Fruit fly (Drosophila melanogaster) whole organism, embryonic: ENCODE measurements around the gene Cpr11B.

Experiments
- Antp ChIP-seq: fragments of 200-800 bp; sonication (Bioruptor generic); optimal IDR thresholded peaks from 3 replicates; lab custom pipeline; 2016; ENCODE audit warnings: missing biosample characterization, missing genetic modification characterization
- Atf3 ChIP-seq: fragments of 200-800 bp; sonication (Bioruptor generic); optimal IDR thresholded peaks from 3 replicates; lab custom pipeline; 2016; ENCODE audit warnings: missing biosample characterization, missing genetic modification characterization
- B-H1 ChIP-seq: fragments of 200-800 bp; sonication (Bioruptor generic); IDR thresholded peaks from 3 replicates; pipeline ENCODE4 v1.3.6; 2022; ENCODE audit warnings: missing biosample characterization, missing genetic modification characterization
- B-H2 ChIP-seq: fragments of 200-800 bp; sonication (Bioruptor generic); optimal IDR thresholded peaks from 2 replicates; lab custom pipeline; 2018; ENCODE audit warnings: missing biosample characterization, mild to moderate bottlenecking, missing genetic modification characterization
- Blimp-1 ChIP-seq: fragments of 200-800 bp; sonication (Bioruptor generic); optimal IDR thresholded peaks from 3 replicates; lab custom pipeline; 2018; ENCODE audit warnings: missing biosample characterization, missing genetic modification characterization, mild to moderate bottlenecking, moderate library complexity, missing genetic modification reagents
- CG11085 ChIP-seq: fragments of 200-800 bp; sonication (Bioruptor generic); IDR thresholded peaks from 2 replicates; pipeline ENCODE4 v1.3.6; 2022; ENCODE audit warnings: missing biosample characterization, missing genetic modification characterization
- CG11247 ChIP-seq: fragments of 200-800 bp; sonication (Bioruptor generic); IDR thresholded peaks from 2 replicates; pipeline ENCODE4 v1.3.6; 2022; ENCODE audit warnings: missing biosample characterization, missing genetic modification characterization
- CG11456 ChIP-seq: fragments of 200-800 bp; sonication (Bioruptor generic); IDR thresholded peaks from 3 replicates; pipeline ENCODE4 v1.3.6; 2022; ENCODE audit warnings: missing biosample characterization, missing genetic modification characterization
- CG13123 ChIP-seq: fragments of 200-800 bp; sonication (Bioruptor generic); optimal IDR thresholded peaks from 2 replicates; lab custom pipeline; 2016; ENCODE audit warnings: missing biosample characterization, missing genetic modification characterization
- CG14014 ChIP-seq: fragments of 200-800 bp; sonication (Bioruptor generic); IDR thresholded peaks from 2 replicates; pipeline ENCODE4 v1.3.6; 2022; ENCODE audit warnings: missing biosample characterization, missing genetic modification characterization
- CG15601 ChIP-seq: fragments of 200-800 bp; sonication (Bioruptor generic); optimal IDR thresholded peaks from 3 replicates; lab custom pipeline; 2019; ENCODE audit warnings: missing biosample characterization, mild to moderate bottlenecking, missing genetic modification characterization, moderate library complexity
- CG17328 ChIP-seq: fragments of 200-800 bp; sonication (Bioruptor generic); IDR thresholded peaks from 2 replicates; pipeline ENCODE4 v1.3.6; 2022; ENCODE audit warnings: missing biosample characterization, missing genetic modification characterization
- CG31224 ChIP-seq: fragments of 200-800 bp; sonication (Bioruptor generic); IDR thresholded peaks from 2 replicates; pipeline ENCODE4 v1.3.6; 2022; ENCODE audit warnings: missing biosample characterization, missing genetic modification characterization
- CG34224 ChIP-seq: fragments of 200-800 bp; sonication (Bioruptor generic); IDR thresholded peaks from 3 replicates; pipeline ENCODE4 v1.3.6; 2022; ENCODE audit warnings: missing biosample characterization, missing genetic modification characterization; ENCODE audit not compliant: partially characterized antibody
- CG34422 ChIP-seq: fragments of 200-800 bp; sonication (Bioruptor generic); IDR thresholded peaks from 3 replicates; pipeline ENCODE4 v1.3.6; 2022; ENCODE audit warnings: missing biosample characterization, missing genetic modification characterization
- CG4820 ChIP-seq: fragments of 200-800 bp; sonication (Bioruptor generic); optimal IDR thresholded peaks from 3 replicates; lab custom pipeline; 2016; ENCODE audit warnings: missing biosample characterization, missing genetic modification characterization
- D19A ChIP-seq: fragments of 200-800 bp; optimal IDR thresholded peaks from 3 replicates; lab custom pipeline; 2019; ENCODE audit warnings: missing biosample characterization, mild to moderate bottlenecking, missing genetic modification characterization, moderate library complexity
- Dp ChIP-seq: fragments of 200-800 bp; sonication (Bioruptor generic); optimal IDR thresholded peaks from 2 replicates; lab custom pipeline; 2018; ENCODE audit warnings: missing biosample characterization, mild to moderate bottlenecking, missing genetic modification characterization, moderate library complexity
- Ets97D ChIP-seq: fragments of 200-800 bp; sonication (Bioruptor generic); optimal IDR thresholded peaks from 3 replicates; lab custom pipeline; 2016; ENCODE audit warnings: missing biosample characterization, missing genetic modification characterization
- Fer3 ChIP-seq: fragments of 200-800 bp; sonication (Bioruptor generic); optimal IDR thresholded peaks from 2 replicates; lab custom pipeline; 2018; ENCODE audit warnings: missing biosample characterization, mild to moderate bottlenecking, missing genetic modification characterization, moderate library complexity
- Gsc ChIP-seq: fragments of 200-800 bp; sonication (Bioruptor generic); IDR thresholded peaks from 2 replicates; pipeline ENCODE4 v1.3.6; 2022; ENCODE audit warnings: missing biosample characterization, missing genetic modification characterization
- HmgZ ChIP-seq: fragments of 200-800 bp; sonication (Bioruptor generic); optimal IDR thresholded peaks from 2 replicates; lab custom pipeline; 2018; ENCODE audit warnings: missing biosample characterization, mild to moderate bottlenecking, missing genetic modification characterization
- Hmr ChIP-seq: fragments of 200-800 bp; sonication (Bioruptor generic); optimal IDR thresholded peaks from 3 replicates; lab custom pipeline; 2017; ENCODE audit warnings: mild to moderate bottlenecking, missing biosample characterization, missing genetic modification reagents, missing genetic modification characterization
- MTF-1 ChIP-seq: fragments of 200-800 bp; sonication (Bioruptor generic); optimal IDR thresholded peaks from 2 replicates; lab custom pipeline; 2018; ENCODE audit warnings: missing biosample characterization, mild to moderate bottlenecking, missing genetic modification characterization, borderline replicate concordance
- Mrtf ChIP-seq: fragments of 200-800 bp; sonication (Bioruptor generic); IDR thresholded peaks from 3 replicates; pipeline ENCODE4 v1.3.6; 2022; ENCODE audit warnings: missing biosample characterization, missing genetic modification characterization
- NC2β ChIP-seq: fragments of 200-800 bp; sonication (Bioruptor generic); optimal IDR thresholded peaks from 2 replicates; lab custom pipeline; 2016; ENCODE audit warnings: missing biosample characterization, missing genetic modification characterization
- Nf-YB ChIP-seq: fragments of 200-800 bp; sonication (Bioruptor generic); optimal IDR thresholded peaks from 3 replicates; lab custom pipeline; 2019; ENCODE audit warnings: missing biosample characterization, mild to moderate bottlenecking, missing genetic modification characterization, moderate library complexity
- Poxn ChIP-seq: fragments of 200-800 bp; sonication (Bioruptor generic); IDR thresholded peaks from 2 replicates; pipeline ENCODE4 v1.3.6; 2022; ENCODE audit warnings: missing biosample characterization, missing genetic modification characterization
- Sry-β ChIP-seq: fragments of 200-800 bp; sonication (Bioruptor generic); optimal IDR thresholded peaks from 2 replicates; lab custom pipeline; 2018; ENCODE audit warnings: missing biosample characterization, mild to moderate bottlenecking, missing genetic modification characterization, moderate library complexity
- Sry-δ ChIP-seq: fragments of 200-800 bp; sonication (Bioruptor generic); optimal IDR thresholded peaks from 2 replicates; lab custom pipeline; 2016; ENCODE audit warnings: missing biosample characterization, missing genetic modification characterization
- TFAM ChIP-seq: fragments of 200-800 bp; sonication (Bioruptor generic); optimal IDR thresholded peaks from 2 replicates; lab custom pipeline; 2017; ENCODE audit warnings: missing biosample characterization, missing genetic modification characterization, inconsistent platforms
- Usf ChIP-seq: fragments of 200-800 bp; sonication (Bioruptor generic); optimal IDR thresholded peaks from 2 replicates; lab custom pipeline; 2017; ENCODE audit warnings: missing genotype, missing biosample characterization, missing genetic modification characterization
- ato ChIP-seq: fragments of 200-800 bp; sonication (Bioruptor generic); IDR thresholded peaks from 2 replicates; pipeline ENCODE4 v1.3.6; 2022; ENCODE audit warnings: missing biosample characterization, missing genetic modification characterization; ENCODE audit not compliant: partially characterized antibody
- br ChIP-seq: fragments of >200 bp; optimal IDR thresholded peaks from 2 replicates; lab custom pipeline; 2017
- dimm ChIP-seq: fragments of 200-800 bp; sonication (Bioruptor generic); IDR thresholded peaks from 2 replicates; pipeline ENCODE4 v1.3.6; 2022; ENCODE audit warnings: missing biosample characterization, missing genetic modification characterization
- emc ChIP-seq: fragments of 200-800 bp; sonication (Bioruptor generic); optimal IDR thresholded peaks from 2 replicates; lab custom pipeline; 2016; ENCODE audit warnings: missing biosample characterization, missing genetic modification characterization
- en ChIP-seq: fragments of 200-800 bp; sonication (Bioruptor generic); optimal IDR thresholded peaks from 2 replicates; lab custom pipeline; 2016; ENCODE audit warnings: missing biosample characterization, missing genetic modification characterization
- fd102C ChIP-seq: fragments of 200-800 bp; sonication (Bioruptor generic); optimal IDR thresholded peaks from 2 replicates; lab custom pipeline; 2018; ENCODE audit warnings: missing biosample characterization, mild to moderate bottlenecking, missing genetic modification characterization, moderate library complexity
- gem ChIP-seq: fragments of 200-800 bp; sonication (Bioruptor generic); optimal IDR thresholded peaks from 2 replicates; lab custom pipeline; 2019; ENCODE audit warnings: missing biosample characterization, mild to moderate bottlenecking, missing genetic modification characterization, moderate library complexity
- lbe ChIP-seq: fragments of 200-800 bp; sonication (Bioruptor generic); optimal IDR thresholded peaks from 2 replicates; lab custom pipeline; 2016; ENCODE audit warnings: missing biosample characterization, mild to moderate bottlenecking, missing genetic modification characterization
- luna ChIP-seq: fragments of 200-800 bp; sonication (Bioruptor generic); optimal IDR thresholded peaks from 2 replicates; lab custom pipeline; 2016; ENCODE audit warnings: missing biosample characterization, missing genetic modification characterization
- nau ChIP-seq: fragments of 200-800 bp; sonication (Bioruptor generic); optimal IDR thresholded peaks from 3 replicates; lab custom pipeline; 2017; ENCODE audit warnings: missing biosample characterization, mild to moderate bottlenecking, missing genetic modification characterization, missing genetic modification reagents
- org-1 ChIP-seq: fragments of 200-800 bp; sonication (Bioruptor generic); optimal IDR thresholded peaks from 2 replicates; lab custom pipeline; 2017; ENCODE audit warnings: missing biosample characterization, missing genetic modification characterization
- pho ChIP-seq: fragments of 200-800 bp; sonication (Bioruptor generic); optimal IDR thresholded peaks from 2 replicates; lab custom pipeline; 2016; ENCODE audit warnings: missing biosample characterization, missing genetic modification characterization
- pita ChIP-seq: fragments of 200-800 bp; sonication (Bioruptor generic); optimal IDR thresholded peaks from 2 replicates; lab custom pipeline; 2017; ENCODE audit warnings: missing biosample characterization, mild to moderate bottlenecking, missing genetic modification characterization
- pum ChIP-seq: fragments of 200-800 bp; sonication (Bioruptor generic); optimal IDR thresholded peaks from 2 replicates; lab custom pipeline; 2016; ENCODE audit warnings: missing biosample characterization, missing genetic modification characterization
- sob ChIP-seq: fragments of 200-800 bp; sonication (Bioruptor generic); IDR thresholded peaks from 2 replicates; pipeline ENCODE4 v1.3.6; 2022; ENCODE audit warnings: missing biosample characterization, missing genetic modification characterization
- tgo ChIP-seq: fragments of 200-800 bp; sonication (Bioruptor generic); IDR thresholded peaks from 3 replicates; pipeline ENCODE4 v1.3.6; 2022; ENCODE audit warnings: missing biosample characterization, missing genetic modification characterization
- tll ChIP-seq, 2 experiments: fragments of 200-800 bp in 1 of 2; fragments of >200 bp in 1 of 2; sonication (Bioruptor generic) in 1 of 2; optimal IDR thresholded peaks; 2 replicates each; lab custom pipeline; 2017 to 2019; ENCODE audit warnings: missing biosample characterization in 2 of 2, missing genetic modification characterization in 2 of 2, mild to moderate bottlenecking in 1 of 2, moderate library complexity in 1 of 2
- tna ChIP-seq: fragments of 200-800 bp; sonication (Bioruptor generic); IDR thresholded peaks from 2 replicates; pipeline ENCODE4 v1.3.6; 2022; ENCODE audit warnings: missing biosample characterization, missing genetic modification characterization; ENCODE audit not compliant: partially characterized antibody
- tx ChIP-seq: fragments of 200-800 bp; sonication (Bioruptor generic); optimal IDR thresholded peaks from 2 replicates; lab custom pipeline; 2016; ENCODE audit warnings: missing biosample characterization, missing genetic modification characterization

Gene Cpr11B

dm6 chrX:12579506-12579999 is 26.6 kb downstream of the Cpr11B start (continued):
- peak; percentile 91 for TF ChIP-seq B-H2
- peak; percentile 97 for TF ChIP-seq Hmr (GFP tag; lab: Kevin White, UChicago)
- peak; percentile 87 for TF ChIP-seq CG31224 (GFP tag; lab: Robert Waterston, UW)
- peak; percentile 0 for TF ChIP-seq Dp
- TF ChIP-seq TFAM (GFP tag; lab: Kevin White, UChicago), result peak; percentile 70
- TF ChIP-seq HmgZ (tag; lab: Kevin White, UChicago), result peak; percentile 96
- TF ChIP-seq pho (GFP tag; lab: Kevin White, UChicago), result peak; percentile 97
- peak; percentile 75 for TF ChIP-seq Gsc (GFP tag; lab: Robert Waterston, UW)
- TF ChIP-seq Atf3 (GFP tag; lab: Kevin White, UChicago), result peak; percentile 96
- peak; percentile 84 for TF ChIP-seq Usf (GFP tag; lab: Kevin White, UChicago)
- TF ChIP-seq tna (GFP tag; lab: Robert Waterston, UW), result no peak
- peak; percentile 92 for TF ChIP-seq CG11456 (GFP tag; lab: Robert Waterston, UW)
- peak; percentile 94 for TF ChIP-seq en (GFP tag; lab: Kevin White, UChicago)
- TF ChIP-seq CG4820 (GFP tag; lab: Kevin White, UChicago), result peak; percentile 92
- peak; percentile 31 for TF ChIP-seq fd102C (GFP tag; lab: Kevin White, UChicago)
- peak; percentile 94 for TF ChIP-seq tgo (GFP tag; lab: Robert Waterston, UW)
- peak; percentile 72 for TF ChIP-seq dimm (GFP tag; lab: Robert Waterston, UW)
- peak; percentile 95 for TF ChIP-seq Antp
- TF ChIP-seq tx (GFP tag; lab: Kevin White, UChicago), result peak; percentile 96
- peak; percentile 96 for TF ChIP-seq org-1 (GFP tag; lab: Kevin White, UChicago)
- TF ChIP-seq CG15601 (tag; lab: Kevin White, UChicago), result peak; percentile 84
- no peak for TF ChIP-seq tll (GFP tag; optimal IDR thresholded peaks at IDR 0.05; lab: Kevin White, UChicago)
- TF ChIP-seq sob (GFP tag; lab: Robert Waterston, UW), result peak; percentile 92
- TF ChIP-seq Fer3 (tag; lab: Kevin White, UChicago), result peak; percentile 96
- peak; percentile 95 for TF ChIP-seq CG14014 (GFP tag; lab: Robert Waterston, UW)
- TF ChIP-seq D19A (tag; lab: Kevin White, UChicago), result peak; percentile 89
- peak; percentile 81 for TF ChIP-seq Nf-YB
- peak; percentile 98 for TF ChIP-seq gem (tag; lab: Kevin White, UChicago)
- TF ChIP-seq luna, result peak; percentile 71
- peak; percentile 89 for TF ChIP-seq B-H1 (GFP tag; lab: Robert Waterston, UW)
- TF ChIP-seq lbe, result peak; percentile 95
- no peak; the same call in 2 of the 3 replicates for TF ChIP-seq CG34224
- TF ChIP-seq pita, result no peak
- peak; percentile 81 for TF ChIP-seq CG11247 (GFP tag; lab: Robert Waterston, UW)
- peak; percentile 68; the same call in 1 of the 2 replicates for TF ChIP-seq Poxn (GFP tag; lab: Robert Waterston, UW)
- TF ChIP-seq Ets97D (GFP tag; lab: Kevin White, UChicago), result peak; percentile 82
- TF ChIP-seq CG11085 (GFP tag; lab: Robert Waterston, UW), result peak; percentile 83
- TF ChIP-seq br, result no peak
- TF ChIP-seq pum (GFP tag; lab: Kevin White, UChicago), result peak; percentile 93
- peak; percentile 92 for TF ChIP-seq NC2β
- TF ChIP-seq CG17328 (GFP tag; lab: Robert Waterston, UW), result peak; percentile 87
- TF ChIP-seq nau (GFP tag; lab: Kevin White, UChicago), result peak; percentile 96
- peak; percentile 89 for TF ChIP-seq CG34422 (GFP tag; lab: Robert Waterston, UW)
- TF ChIP-seq Sry-δ, result peak; percentile 62
- peak; percentile 87 for TF ChIP-seq CG13123
- peak; percentile 29 for TF ChIP-seq Sry-β (GFP tag; lab: Kevin White, UChicago)
- TF ChIP-seq Blimp-1 (GFP tag; lab: Kevin White, UChicago), result peak; percentile 88
- peak; percentile 92 for TF ChIP-seq emc (GFP tag; lab: Kevin White, UChicago)
- no peak for TF ChIP-seq ato (GFP tag; lab: Robert Waterston, UW)
- TF ChIP-seq MTF-1 (GFP tag; lab: Kevin White, UChicago), result peak; percentile 78
- peak; percentile 87 for TF ChIP-seq Mrtf (GFP tag; lab: Robert Waterston, UW)
